Worm (Caenorhabditis elegans) whole organism, L4 larva: ENCODE results near the gene B0513.4.
"Not testable (repeated sequence)": the region's sequence is repeated elsewhere in the genome, so short reads cannot be mapped to it uniquely, and the experiment has no call there.

Source experiments
- R02D3.7 ChIP-seq: fragments of 150-350 bp; sonication (generic microtip); optimal IDR thresholded peaks from 3 replicates; lab custom pipeline; 2014; ENCODE audit warnings: missing biosample characterization, missing genetic modification characterization
- Y48G9A.11 ChIP-seq: fragments of 200-800 bp; sonication (Bioruptor generic); IDR thresholded peaks from 2 replicates; pipeline ENCODE4 v1.3.6; 2022; ENCODE audit warnings: missing genetic modification reagents, missing genetic modification characterization, missing compliant biosample characterization
- ceh-82 ChIP-seq: sonication (generic microtip); optimal IDR thresholded peaks from 2 replicates; lab custom pipeline; 2017; ENCODE audit warnings: missing biosample characterization, missing genetic modification characterization
- cey-2 ChIP-seq: sonication (generic microtip); optimal IDR thresholded peaks from 3 replicates; lab custom pipeline; 2017; ENCODE audit warnings: missing genetic modification characterization, mild to moderate bottlenecking, missing compliant biosample characterization, antibody characterized with exemption, borderline replicate concordance; ENCODE audit not compliant: insufficient read depth
- daf-12 ChIP-seq: fragments of 150-350 bp; optimal IDR thresholded peaks from 2 replicates; lab custom pipeline; 2014; ENCODE audit warnings: missing biosample characterization, missing genetic modification reagents, missing genetic modification characterization
- fkh-10 ChIP-seq: fragments of 150-350 bp; optimal IDR thresholded peaks from 2 replicates; lab custom pipeline; 2014; ENCODE audit warnings: missing biosample characterization, missing genetic modification reagents, missing genetic modification characterization
- hmg-1.1 ChIP-seq: fragments of 200-800 bp; sonication (Bioruptor generic); IDR thresholded peaks from 2 replicates; pipeline ENCODE4 v1.3.6; 2022; ENCODE audit warnings: missing genetic modification reagents, missing genetic modification characterization, missing compliant biosample characterization
- lin-15B ChIP-seq: fragments of 150-350 bp; sonication (generic microtip); optimal IDR thresholded peaks from 3 replicates; lab custom pipeline; 2014; ENCODE audit warnings: missing biosample characterization, missing genetic modification characterization
- nhr-10 ChIP-seq: fragments of 150-350 bp; optimal IDR thresholded peaks from 2 replicates; lab custom pipeline; 2014; ENCODE audit warnings: missing biosample characterization, missing genetic modification characterization
- nhr-237 ChIP-seq: sonication (generic microtip); optimal IDR thresholded peaks from 2 replicates; lab custom pipeline; 2017; ENCODE audit warnings: missing biosample characterization, missing genetic modification characterization
- nhr-76 ChIP-seq: fragments of 150-350 bp; optimal IDR thresholded peaks from 2 replicates; lab custom pipeline; 2014; ENCODE audit warnings: missing biosample characterization, missing genetic modification characterization
- unc-62 ChIP-seq, 3 experiments: fragments of 150-350 bp in 1 of 3; sonication (generic microtip); optimal IDR thresholded peaks in 2 of 3; peaks in 1 of 3; 1 replicate in 1 of 3; 2 replicates in 2 of 3; lab custom pipeline; 2014 to 2017; ENCODE audit warnings: missing biosample characterization in 3 of 3, missing genetic modification characterization in 3 of 3, missing genetic modification reagents in 3 of 3, missing genotype in 1 of 3
- zag-1 ChIP-seq: fragments of 150-350 bp; optimal IDR thresholded peaks from 2 replicates; lab custom pipeline; 2014; ENCODE audit warnings: missing biosample characterization, missing genetic modification characterization
- ztf-11 ChIP-seq: fragments of 150-350 bp; optimal IDR thresholded peaks from 2 replicates; lab custom pipeline; 2014; ENCODE audit warnings: missing biosample characterization, missing genetic modification characterization

- not testable (repeated sequence) for TF ChIP-seq zag-1 (tag; lab: Kevin White, UChicago); ztf-11; lin-15B (tag; lab: Kevin White, UChicago); R02D3.7 (tag; lab: Kevin White, UChicago); daf-12 (tag; lab: Kevin White, UChicago); fkh-10 (GFP tag; lab: Kevin White, UChicago); hmg-1.1 (GFP tag; lab: Robert Waterston, UW); Y48G9A.11; unc-62 (GFP tag; optimal IDR thresholded peaks at IDR 0.05 in 1 of 2; lab: Kevin White, UChicago); unc-62 (tag; optimal IDR thresholded peaks at IDR 0.05; lab: Kevin White, UChicago); nhr-76 (tag; lab: Kevin White, UChicago); nhr-237 (tag; lab: Kevin White, UChicago); cey-2 (tag; lab: Kevin White, UChicago); nhr-10 (tag; lab: Kevin White, UChicago); ceh-82 (tag; lab: Kevin White, UChicago)
Observed at ce11 chrIV:13920974-13921373, 41.0 kb downstream of the B0513.4 start.
